Worm (Caenorhabditis elegans) whole organism, midembryonic: ENCODE results near the gene F43C1.5.

ENCODE experiments used
- flt-1 ChIP-seq: fragments of 200-800 bp; sonication (Bioruptor generic); IDR thresholded peaks from 2 replicates; pipeline ENCODE4 v1.3.6; 2022; ENCODE audit warnings: missing genetic modification characterization, missing compliant biosample characterization
- klf-2 ChIP-seq: fragments of 200-800 bp; sonication (Bioruptor generic); conservative IDR thresholded peaks from 2 replicates; pipeline ENCODE4 v1.3.6; 2022; ENCODE audit warnings: missing genetic modification reagents, missing genetic modification characterization, missing compliant biosample characterization
- ztf-23 ChIP-seq: fragments of 200-800 bp; sonication (Bioruptor generic); IDR thresholded peaks from 2 replicates; pipeline ENCODE4 v1.3.6; 2022; ENCODE audit warnings: missing genetic modification reagents, missing genetic modification characterization, missing compliant biosample characterization

DNA sequence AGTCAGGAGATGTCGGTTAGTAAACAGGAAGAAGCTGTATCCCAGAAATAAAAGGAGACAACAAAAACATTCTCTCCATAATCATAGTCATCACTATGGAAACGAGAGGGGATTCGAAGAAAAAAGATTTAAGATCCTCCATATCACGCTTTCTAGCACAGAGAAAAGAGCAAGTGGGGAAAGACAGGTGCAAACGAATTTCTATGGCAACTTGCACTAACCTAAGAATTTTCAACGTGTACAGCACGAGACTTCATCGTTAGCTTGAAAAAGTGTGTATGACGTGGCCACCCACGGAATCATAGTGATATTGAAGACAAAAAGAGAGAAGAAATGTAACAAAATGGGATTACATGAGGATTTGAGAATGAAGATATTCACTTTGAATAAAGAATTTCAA is 8.1 kb upstream of the F43C1.5 start:
- no peak for TF ChIP-seq klf-2
- no peak for TF ChIP-seq flt-1 (GFP tag; lab: Robert Waterston, UW)
- TF ChIP-seq ztf-23 (GFP tag; lab: Robert Waterston, UW), result no peak
